Fruit fly (Drosophila melanogaster) whole organism, embryonic: ENCODE data around the gene NFAT.
A peak's percentile ranks its signal among the peaks of the same experiment; 100 is the strongest.

Source experiments
- Atf6 ChIP-seq: fragments of 200-800 bp; sonication (Bioruptor generic); IDR thresholded peaks from 2 replicates; pipeline ENCODE4 v1.3.6; 2022; ENCODE audit warnings: missing biosample characterization, missing genetic modification characterization
- BtbVII ChIP-seq: fragments of 200-800 bp; sonication (Bioruptor generic); optimal IDR thresholded peaks from 3 replicates; lab custom pipeline; 2017; ENCODE audit warnings: missing biosample characterization, mild to moderate bottlenecking, missing genetic modification characterization
- CG11247 ChIP-seq: fragments of 200-800 bp; sonication (Bioruptor generic); IDR thresholded peaks from 2 replicates; pipeline ENCODE4 v1.3.6; 2022; ENCODE audit warnings: missing biosample characterization, missing genetic modification characterization
- CG12104 ChIP-seq: fragments of 200-800 bp; sonication (Bioruptor generic); optimal IDR thresholded peaks from 3 replicates; lab custom pipeline; 2016; ENCODE audit warnings: missing biosample characterization, missing genetic modification characterization
- CG12155 ChIP-seq: fragments of 200-800 bp; sonication (Bioruptor generic); optimal IDR thresholded peaks from 3 replicates; lab custom pipeline; 2016; ENCODE audit warnings: missing biosample characterization, missing genetic modification characterization
- CG15269 ChIP-seq: fragments of 200-800 bp; sonication (Bioruptor generic); optimal IDR thresholded peaks from 2 replicates; lab custom pipeline; 2018; ENCODE audit warnings: missing biosample characterization, mild to moderate bottlenecking, missing genetic modification characterization, moderate library complexity
- CG1529 ChIP-seq: fragments of 200-800 bp; sonication (Bioruptor generic); optimal IDR thresholded peaks from 3 replicates; lab custom pipeline; 2018; ENCODE audit warnings: missing biosample characterization, missing genetic modification characterization
- CG17385 ChIP-seq: fragments of 200-800 bp; sonication (Bioruptor generic); optimal IDR thresholded peaks from 3 replicates; lab custom pipeline; 2018; ENCODE audit warnings: missing biosample characterization, mild to moderate bottlenecking, missing genetic modification characterization
- CG18599 ChIP-seq: fragments of 200-800 bp; sonication (Bioruptor generic); optimal IDR thresholded peaks from 3 replicates; lab custom pipeline; 2017; ENCODE audit warnings: missing biosample characterization, missing genetic modification characterization, mild to moderate bottlenecking, moderate library complexity, missing genetic modification reagents
- CG18619 ChIP-seq: fragments of 200-800 bp; sonication (Bioruptor generic); optimal IDR thresholded peaks from 3 replicates; lab custom pipeline; 2017; ENCODE audit warnings: missing biosample characterization, mild to moderate bottlenecking, missing genetic modification characterization
- CG2120 ChIP-seq: fragments of 200-800 bp; sonication (Bioruptor generic); optimal IDR thresholded peaks from 3 replicates; lab custom pipeline; 2016; ENCODE audit warnings: missing biosample characterization, missing genetic modification characterization
- CG32532 ChIP-seq: fragments of 200-800 bp; sonication (Bioruptor generic); IDR thresholded peaks from 2 replicates; pipeline ENCODE4 v1.3.6; 2022; ENCODE audit warnings: missing biosample characterization, missing genetic modification characterization
- CG3281 ChIP-seq: fragments of 200-800 bp; sonication (Bioruptor generic); optimal IDR thresholded peaks from 3 replicates; lab custom pipeline; 2017; ENCODE audit warnings: missing biosample characterization, mild to moderate bottlenecking, missing genetic modification characterization
- CG4404 ChIP-seq: fragments of 200-800 bp; sonication (Bioruptor generic); IDR thresholded peaks from 2 replicates; pipeline ENCODE4 v1.3.6; 2022; ENCODE audit warnings: missing biosample characterization, missing genetic modification characterization
- CG6854 ChIP-seq: fragments of 200-800 bp; sonication (Bioruptor generic); optimal IDR thresholded peaks from 3 replicates; lab custom pipeline; 2017; ENCODE audit warnings: missing biosample characterization, mild to moderate bottlenecking, missing genetic modification characterization
- CG7556 ChIP-seq: fragments of 200-800 bp; sonication (Bioruptor generic); optimal IDR thresholded peaks from 2 replicates; lab custom pipeline; 2017; ENCODE audit warnings: missing biosample characterization, mild to moderate bottlenecking, missing genetic modification characterization
- CG7786 ChIP-seq: fragments of 200-800 bp; sonication (Bioruptor generic); optimal IDR thresholded peaks from 2 replicates; lab custom pipeline; 2016; ENCODE audit warnings: missing biosample characterization, missing genetic modification characterization
- CG7839 ChIP-seq: fragments of 200-800 bp; sonication (Bioruptor generic); optimal IDR thresholded peaks from 3 replicates; lab custom pipeline; 2018; ENCODE audit warnings: missing biosample characterization, mild to moderate bottlenecking, missing genetic modification characterization, moderate library complexity
- CG9727 ChIP-seq: fragments of 200-800 bp; sonication (Bioruptor generic); optimal IDR thresholded peaks from 3 replicates; lab custom pipeline; 2017; ENCODE audit warnings: missing biosample characterization, mild to moderate bottlenecking, missing genetic modification characterization
- Chrac-16 ChIP-seq: fragments of 200-800 bp; sonication (Bioruptor generic); optimal IDR thresholded peaks from 3 replicates; lab custom pipeline; 2016; ENCODE audit warnings: missing biosample characterization, missing genetic modification characterization
- CoRest ChIP-seq: fragments of 200-800 bp; sonication (Bioruptor generic); optimal IDR thresholded peaks from 3 replicates; lab custom pipeline; 2018; ENCODE audit warnings: missing biosample characterization, mild to moderate bottlenecking, missing genetic modification characterization, moderate library complexity
- Ets65A ChIP-seq: fragments of 200-800 bp; sonication (Bioruptor generic); peaks from one replicate; lab custom pipeline; 2016; ENCODE audit warnings: missing biosample characterization, missing genetic modification characterization
- HLH54F ChIP-seq: fragments of 200-800 bp; sonication (Bioruptor generic); optimal IDR thresholded peaks from 3 replicates; lab custom pipeline; 2016; ENCODE audit warnings: missing biosample characterization, missing genetic modification characterization
- Hand ChIP-seq: fragments of 200-800 bp; sonication (Bioruptor generic); optimal IDR thresholded peaks from 2 replicates; lab custom pipeline; 2017; ENCODE audit warnings: mild to moderate bottlenecking, missing biosample characterization, missing genetic modification reagents, missing genetic modification characterization
- Meics ChIP-seq: fragments of 200-800 bp; sonication (Bioruptor generic); optimal IDR thresholded peaks from 2 replicates; lab custom pipeline; 2017; ENCODE audit warnings: missing biosample characterization, mild to moderate bottlenecking, missing genetic modification characterization
- PHDP ChIP-seq: fragments of 200-800 bp; sonication (Bioruptor generic); optimal IDR thresholded peaks from 3 replicates; lab custom pipeline; 2018; ENCODE audit warnings: missing biosample characterization, mild to moderate bottlenecking, missing genetic modification characterization, moderate library complexity
- Sox100B ChIP-seq: fragments of 200-800 bp; sonication (Bioruptor generic); optimal IDR thresholded peaks from 3 replicates; lab custom pipeline; 2018; ENCODE audit warnings: missing biosample characterization, mild to moderate bottlenecking, missing genetic modification characterization
- Sry-β ChIP-seq: fragments of 200-800 bp; sonication (Bioruptor generic); optimal IDR thresholded peaks from 2 replicates; lab custom pipeline; 2018; ENCODE audit warnings: missing biosample characterization, mild to moderate bottlenecking, missing genetic modification characterization, moderate library complexity
- Usf ChIP-seq: fragments of 200-800 bp; sonication (Bioruptor generic); optimal IDR thresholded peaks from 2 replicates; lab custom pipeline; 2017; ENCODE audit warnings: missing genotype, missing biosample characterization, missing genetic modification characterization
- abd-A ChIP-seq: fragments of 200-800 bp; sonication (Bioruptor generic); optimal IDR thresholded peaks from 3 replicates; lab custom pipeline; 2019; ENCODE audit warnings: missing biosample characterization, mild to moderate bottlenecking, missing genetic modification characterization, moderate library complexity
- bcd ChIP-seq: fragments of 200-800 bp; sonication (Bioruptor generic); optimal IDR thresholded peaks from 2 replicates; lab custom pipeline; 2017; ENCODE audit warnings: missing biosample characterization, mild to moderate bottlenecking, missing genetic modification characterization
- chinmo ChIP-seq: fragments of 200-800 bp; sonication (Bioruptor generic); IDR thresholded peaks from 4 replicates; pipeline ENCODE4 v1.3.6; 2022; ENCODE audit warnings: missing biosample characterization, missing genetic modification characterization; ENCODE audit not compliant: partially characterized antibody
- chm ChIP-seq: fragments of 200-800 bp; sonication (Bioruptor generic); IDR thresholded peaks from 2 replicates; pipeline ENCODE4 v1.3.6; 2022; ENCODE audit warnings: missing biosample characterization, missing genetic modification characterization
- dm ChIP-seq: fragments of 200-800 bp; sonication (Bioruptor generic); optimal IDR thresholded peaks from 3 replicates; lab custom pipeline; 2016; ENCODE audit warnings: missing biosample characterization, missing genetic modification characterization
- exex ChIP-seq: fragments of 200-800 bp; sonication (Bioruptor generic); optimal IDR thresholded peaks from 4 replicates; lab custom pipeline; 2018; ENCODE audit warnings: missing biosample characterization, mild to moderate bottlenecking, missing genetic modification characterization, moderate library complexity
- fd3F ChIP-seq: fragments of 200-800 bp; sonication (Bioruptor generic); optimal IDR thresholded peaks from 2 replicates; lab custom pipeline; 2018; ENCODE audit warnings: missing biosample characterization, mild to moderate bottlenecking, missing genetic modification characterization, moderate library complexity
- gem ChIP-seq: fragments of 200-800 bp; sonication (Bioruptor generic); optimal IDR thresholded peaks from 2 replicates; lab custom pipeline; 2019; ENCODE audit warnings: missing biosample characterization, mild to moderate bottlenecking, missing genetic modification characterization, moderate library complexity
- gro ChIP-seq: fragments of 200-800 bp; sonication (Bioruptor generic); optimal IDR thresholded peaks from 2 replicates; lab custom pipeline; 2016; ENCODE audit warnings: missing biosample characterization, missing genetic modification characterization
- kni ChIP-seq: fragments of 200-800 bp; sonication (Bioruptor generic); optimal IDR thresholded peaks from 3 replicates; lab custom pipeline; 2017; ENCODE audit warnings: mild to moderate bottlenecking, missing biosample characterization, missing genetic modification reagents, missing genetic modification characterization
- lab ChIP-seq: fragments of 200-800 bp; sonication (Bioruptor generic); optimal IDR thresholded peaks from 3 replicates; lab custom pipeline; 2017; ENCODE audit warnings: missing biosample characterization, missing genetic modification characterization, mild to moderate bottlenecking, moderate library complexity, missing genetic modification reagents
- luna ChIP-seq: fragments of 200-800 bp; sonication (Bioruptor generic); optimal IDR thresholded peaks from 2 replicates; lab custom pipeline; 2016; ENCODE audit warnings: missing biosample characterization, missing genetic modification characterization
- mam ChIP-seq: fragments of 200-800 bp; sonication (Bioruptor generic); optimal IDR thresholded peaks from 3 replicates; lab custom pipeline; 2016; ENCODE audit warnings: missing biosample characterization, missing genetic modification characterization
- nau ChIP-seq: fragments of 200-800 bp; sonication (Bioruptor generic); optimal IDR thresholded peaks from 3 replicates; lab custom pipeline; 2017; ENCODE audit warnings: missing biosample characterization, mild to moderate bottlenecking, missing genetic modification characterization, missing genetic modification reagents
- odd ChIP-seq: fragments of 200-800 bp; sonication (Bioruptor generic); optimal IDR thresholded peaks from 2 replicates; lab custom pipeline; 2017; ENCODE audit warnings: missing biosample characterization, mild to moderate bottlenecking, missing genetic modification characterization
- onecut ChIP-seq: fragments of 200-800 bp; sonication (Bioruptor generic); IDR thresholded peaks from 2 replicates; pipeline ENCODE4 v1.3.6; 2022; ENCODE audit warnings: missing biosample characterization, missing genetic modification characterization
- prd ChIP-seq, 3 experiments: fragments of >200 bp in 2 of 3; fragments of 200-800 bp in 1 of 3; sonication (Bioruptor generic) in 1 of 3; optimal IDR thresholded peaks in 2 of 3; IDR thresholded peaks in 1 of 3; 2 replicates in 2 of 3; 3 replicates in 1 of 3; pipeline versions ENCODE4 v1.3.6 to Lab custom; 2017 to 2022; ENCODE audit warnings: missing biosample characterization in 1 of 3, missing genetic modification characterization in 1 of 3
- salm ChIP-seq: fragments of 200-800 bp; sonication (Bioruptor generic); optimal IDR thresholded peaks from 2 replicates; lab custom pipeline; 2018; ENCODE audit warnings: missing biosample characterization, mild to moderate bottlenecking, missing genetic modification characterization
- sens ChIP-seq: fragments of 200-800 bp; sonication (Bioruptor generic); peaks from one replicate; lab custom pipeline; 2016; ENCODE audit warnings: missing biosample characterization, missing genetic modification characterization
- unpg ChIP-seq: fragments of 200-800 bp; sonication (Bioruptor generic); optimal IDR thresholded peaks from 3 replicates; lab custom pipeline; 2018; ENCODE audit warnings: missing biosample characterization, mild to moderate bottlenecking, missing genetic modification characterization, moderate library complexity
- wdn ChIP-seq: fragments of 200-800 bp; sonication (Bioruptor generic); IDR thresholded peaks from 2 replicates; pipeline ENCODE4 v1.3.6; 2022; ENCODE audit warnings: missing biosample characterization, missing genetic modification characterization

NFAT gene

dm6 chrX:13676458-13676944 is 52.0 kb downstream of the NFAT start, which contains the start of gene CG11162 (continued):
- TF ChIP-seq CG7839 (tag; lab: Kevin White, UChicago) (peak; percentile 34), Usf (GFP tag; lab: Kevin White, UChicago) (peak; percentile 29), PHDP (tag; lab: Kevin White, UChicago) (no peak), CG7556 (GFP tag; lab: Kevin White, UChicago) (peak; percentile 23), sens (GFP tag; lab: Kevin White, UChicago) (peak; percentile 7), dm (GFP tag; lab: Kevin White, UChicago) (no peak), HLH54F (GFP tag; lab: Kevin White, UChicago) (peak; percentile 30), odd (GFP tag; lab: Kevin White, UChicago) (no peak), CG6854 (GFP tag; lab: Kevin White, UChicago) (no peak), Chrac-16 (no peak), kni (no peak), Meics (GFP tag; lab: Kevin White, UChicago) (peak; percentile 68), wdn (GFP tag; lab: Robert Waterston, UW) (no peak), mam (peak; percentile 41), salm (tag; lab: Kevin White, UChicago) (no peak), CoRest (tag; lab: Kevin White, UChicago) (no peak), gro (GFP tag; lab: Kevin White, UChicago) (peak; percentile 13), CG1529 (GFP tag; lab: Kevin White, UChicago) (no peak), unpg (GFP tag; lab: Kevin White, UChicago) (no peak), bcd (GFP tag; lab: Kevin White, UChicago) (peak; percentile 24), CG7786 (GFP tag; lab: Kevin White, UChicago) (peak; percentile 28), onecut (GFP tag; lab: Robert Waterston, UW) (no peak), fd3F (GFP tag; lab: Kevin White, UChicago) (no peak), Sry-β (GFP tag; lab: Kevin White, UChicago) (no peak), gem (peak; percentile 40), CG12104 (GFP tag; lab: Kevin White, UChicago) (no peak), chm (GFP tag; lab: Robert Waterston, UW) (no peak), CG17385 (GFP tag; lab: Kevin White, UChicago) (no peak), CG11247 (no peak), CG18599 (GFP tag; lab: Kevin White, UChicago) (peak; percentile 86), nau (no peak), CG3281 (GFP tag; lab: Kevin White, UChicago) (peak; percentile 72), CG32532 (GFP tag; lab: Robert Waterston, UW) (peak; percentile 26; the same call in 1 of the 2 replicates), CG4404 (no peak), prd (optimal IDR thresholded peaks at IDR 0.05; lab: Kevin White, UChicago) (no peak), prd (GFP tag; IDR thresholded peaks at IDR 0.05; lab: Robert Waterston, UW) (no peak), CG18619 (GFP tag; lab: Kevin White, UChicago) (peak; percentile 6), Atf6 (peak; percentile 54; the same call in 1 of the 2 replicates), lab (GFP tag; lab: Kevin White, UChicago) (peak; percentile 70), Ets65A (GFP tag; lab: Kevin White, UChicago) (peak; percentile 77), exex (tag; lab: Kevin White, UChicago) (peak; percentile 75), CG9727 (GFP tag; lab: Kevin White, UChicago) (peak; percentile 36), Hand (GFP tag; lab: Kevin White, UChicago) (peak; percentile 36), CG15269 (tag; lab: Kevin White, UChicago) (no peak), chinmo (GFP tag; lab: Robert Waterston, UW) (no peak), luna (no peak), abd-A (no peak), CG12155 (GFP tag; lab: Kevin White, UChicago) (peak; percentile 20), BtbVII (GFP tag; lab: Kevin White, UChicago) (peak; percentile 10), CG2120 (GFP tag; lab: Kevin White, UChicago) (peak; percentile 85), Sox100B (GFP tag; lab: Kevin White, UChicago) (no peak)
